Worm (Caenorhabditis elegans): Measurements from ENCODE around the gene B0252.11.

ce11 chrII:6915875-6916274 lies 1.7 kb downstream of the B0252.11 start, which contains the start of gene B0252.8:
- TF ChIP-seq fos-1 (tag; optimal IDR thresholded peaks at IDR 0.05) (no peak), jun-1 (tag; optimal IDR thresholded peaks at IDR 0.05) (no peak), ces-1 (GFP tag; optimal IDR thresholded peaks at IDR 0.05) (no peak), ceh-88 (GFP tag; IDR thresholded peaks at IDR 0.05) (no peak)

All from whole organism, L1 larva.